Fruit fly (Drosophila melanogaster) whole organism, embryonic: ENCODE results near the gene Trpgamma.

Experiments
- Abd-B ChIP-seq: fragments of 200-800 bp; sonication (Bioruptor generic); optimal IDR thresholded peaks from 2 replicates; lab custom pipeline; 2018; ENCODE audit warnings: missing biosample characterization, mild to moderate bottlenecking, missing genetic modification characterization, moderate library complexity
- Blimp-1 ChIP-seq: fragments of 200-800 bp; sonication (Bioruptor generic); optimal IDR thresholded peaks from 3 replicates; lab custom pipeline; 2018; ENCODE audit warnings: missing biosample characterization, missing genetic modification characterization, mild to moderate bottlenecking, moderate library complexity, missing genetic modification reagents
- CG10366 ChIP-seq: fragments of 200-800 bp; sonication (Bioruptor generic); IDR thresholded peaks from 2 replicates; pipeline ENCODE4 v1.3.6; 2022; ENCODE audit warnings: missing biosample characterization, missing genetic modification characterization
- CG12299 ChIP-seq: fragments of 200-800 bp; sonication (Bioruptor generic); optimal IDR thresholded peaks from 2 replicates; lab custom pipeline; 2018; ENCODE audit warnings: missing biosample characterization, mild to moderate bottlenecking, missing genetic modification characterization
- CG13287 ChIP-seq: fragments of 200-800 bp; sonication (Bioruptor generic); IDR thresholded peaks from 2 replicates; pipeline ENCODE4 v1.3.6; 2022; ENCODE audit warnings: missing biosample characterization, missing genetic modification characterization; ENCODE audit not compliant: partially characterized antibody
- CG15269 ChIP-seq: fragments of 200-800 bp; sonication (Bioruptor generic); optimal IDR thresholded peaks from 2 replicates; lab custom pipeline; 2018; ENCODE audit warnings: missing biosample characterization, mild to moderate bottlenecking, missing genetic modification characterization, moderate library complexity
- CG15601 ChIP-seq: fragments of 200-800 bp; sonication (Bioruptor generic); optimal IDR thresholded peaks from 3 replicates; lab custom pipeline; 2019; ENCODE audit warnings: missing biosample characterization, mild to moderate bottlenecking, missing genetic modification characterization, moderate library complexity
- CG15696 ChIP-seq: fragments of 200-800 bp; sonication (Bioruptor generic); optimal IDR thresholded peaks from 2 replicates; lab custom pipeline; 2019; ENCODE audit warnings: missing biosample characterization, mild to moderate bottlenecking, missing genetic modification characterization, moderate library complexity
- CG16813 ChIP-seq: fragments of 200-800 bp; sonication (Bioruptor generic); IDR thresholded peaks from 3 replicates; pipeline ENCODE4 v1.3.6; 2022; ENCODE audit warnings: missing biosample characterization, missing genetic modification characterization; ENCODE audit not compliant: partially characterized antibody
- CG17328 ChIP-seq: fragments of 200-800 bp; sonication (Bioruptor generic); IDR thresholded peaks from 2 replicates; pipeline ENCODE4 v1.3.6; 2022; ENCODE audit warnings: missing biosample characterization, missing genetic modification characterization
- CG18011 ChIP-seq: fragments of 200-800 bp; sonication (Bioruptor generic); optimal IDR thresholded peaks from 2 replicates; lab custom pipeline; 2017; ENCODE audit warnings: missing biosample characterization, missing genetic modification characterization, mild to moderate bottlenecking, moderate library complexity, missing genotype
- CG18619 ChIP-seq: fragments of 200-800 bp; sonication (Bioruptor generic); optimal IDR thresholded peaks from 3 replicates; lab custom pipeline; 2017; ENCODE audit warnings: missing biosample characterization, mild to moderate bottlenecking, missing genetic modification characterization
- CG3281 ChIP-seq: fragments of 200-800 bp; sonication (Bioruptor generic); optimal IDR thresholded peaks from 3 replicates; lab custom pipeline; 2017; ENCODE audit warnings: missing biosample characterization, mild to moderate bottlenecking, missing genetic modification characterization
- CG4328 ChIP-seq: fragments of 200-800 bp; sonication (Bioruptor generic); optimal IDR thresholded peaks from 3 replicates; lab custom pipeline; 2017; ENCODE audit warnings: missing biosample characterization, missing genetic modification reagents, missing genetic modification characterization
- CG5180 ChIP-seq: fragments of 200-800 bp; sonication (Bioruptor generic); optimal IDR thresholded peaks from 3 replicates; lab custom pipeline; 2017; ENCODE audit warnings: missing biosample characterization, missing genetic modification characterization, mild to moderate bottlenecking, moderate library complexity, missing genetic modification reagents
- CG5953 ChIP-seq: fragments of 200-800 bp; sonication (Bioruptor generic); IDR thresholded peaks from 2 replicates; pipeline ENCODE4 v1.3.6; 2022; ENCODE audit warnings: missing biosample characterization, missing genetic modification characterization
- CG6175 ChIP-seq: fragments of 200-800 bp; sonication (Bioruptor generic); IDR thresholded peaks from 3 replicates; pipeline ENCODE4 v1.3.6; 2022; ENCODE audit warnings: missing biosample characterization, missing genetic modification characterization
- CG6765 ChIP-seq: fragments of 200-800 bp; sonication (Bioruptor generic); optimal IDR thresholded peaks from 3 replicates; lab custom pipeline; 2017; ENCODE audit warnings: missing biosample characterization, mild to moderate bottlenecking, missing genetic modification characterization
- CG9797 ChIP-seq: fragments of 200-800 bp; sonication (Bioruptor generic); optimal IDR thresholded peaks from 3 replicates; lab custom pipeline; 2018; ENCODE audit warnings: missing biosample characterization, mild to moderate bottlenecking, missing genetic modification characterization
- CG9817 ChIP-seq: fragments of 200-800 bp; sonication (Bioruptor generic); optimal IDR thresholded peaks from 2 replicates; lab custom pipeline; 2018; ENCODE audit warnings: missing biosample characterization, mild to moderate bottlenecking, missing genetic modification characterization, moderate library complexity
- CHES-1-like ChIP-seq: fragments of 200-800 bp; sonication (Bioruptor generic); optimal IDR thresholded peaks from 2 replicates; lab custom pipeline; 2016; ENCODE audit warnings: missing biosample characterization, missing genetic modification characterization
- Camta ChIP-seq: fragments of 200-800 bp; sonication (Bioruptor generic); optimal IDR thresholded peaks from 2 replicates; lab custom pipeline; 2016; ENCODE audit warnings: missing biosample characterization, missing genetic modification characterization
- Deaf1 ChIP-seq: fragments of 200-800 bp; optimal IDR thresholded peaks from 3 replicates; lab custom pipeline; 2019; ENCODE audit warnings: missing biosample characterization, mild to moderate bottlenecking, missing genetic modification characterization, moderate library complexity
- E2f1 ChIP-seq: fragments of 200-800 bp; sonication (Bioruptor generic); IDR thresholded peaks from 2 replicates; pipeline ENCODE4 v1.3.6; 2022; ENCODE audit warnings: missing biosample characterization, missing genetic modification characterization
- Fer1 ChIP-seq: fragments of 200-800 bp; sonication (Bioruptor generic); optimal IDR thresholded peaks from 2 replicates; lab custom pipeline; 2017; ENCODE audit warnings: missing biosample characterization, mild to moderate bottlenecking, missing genetic modification characterization
- Max ChIP-seq: fragments of 200-800 bp; sonication (Bioruptor generic); optimal IDR thresholded peaks from 2 replicates; lab custom pipeline; 2016; ENCODE audit warnings: missing biosample characterization, mild to moderate bottlenecking, missing genetic modification characterization
- Mes4 ChIP-seq: fragments of 200-800 bp; sonication (Bioruptor generic); optimal IDR thresholded peaks from 2 replicates; lab custom pipeline; 2016; ENCODE audit warnings: missing biosample characterization, missing genetic modification characterization
- Neu2 ChIP-seq: fragments of 200-800 bp; sonication (Bioruptor generic); optimal IDR thresholded peaks from 3 replicates; lab custom pipeline; 2016; ENCODE audit warnings: missing biosample characterization, missing genetic modification characterization, borderline replicate concordance
- Opbp ChIP-seq: fragments of 200-800 bp; sonication (Bioruptor generic); IDR thresholded peaks from 3 replicates; pipeline ENCODE4 v1.3.6; 2022; ENCODE audit warnings: missing biosample characterization, missing genetic modification characterization; ENCODE audit not compliant: partially characterized antibody
- Sox102F ChIP-seq: fragments of 200-800 bp; sonication (Bioruptor generic); optimal IDR thresholded peaks from 2 replicates; lab custom pipeline; 2018; ENCODE audit warnings: missing biosample characterization, mild to moderate bottlenecking, missing genetic modification characterization, moderate library complexity
- Stat92E ChIP-seq, 3 experiments: fragments of >200 bp in 2 of 3; fragments of 200-800 bp in 1 of 3; sonication (Bioruptor generic) in 1 of 3; optimal IDR thresholded peaks; 2 replicates each; lab custom pipeline; 2017 to 2019; ENCODE audit warnings: missing biosample characterization in 3 of 3, missing genetic modification characterization in 3 of 3, mild to moderate bottlenecking in 1 of 3, moderate library complexity in 1 of 3
- bbx ChIP-seq: fragments of 200-800 bp; sonication (Bioruptor generic); IDR thresholded peaks from 2 replicates; pipeline ENCODE4 v1.3.6; 2022; ENCODE audit warnings: missing biosample characterization, missing genetic modification characterization; ENCODE audit not compliant: partially characterized antibody
- chinmo ChIP-seq: fragments of 200-800 bp; sonication (Bioruptor generic); IDR thresholded peaks from 4 replicates; pipeline ENCODE4 v1.3.6; 2022; ENCODE audit warnings: missing biosample characterization, missing genetic modification characterization; ENCODE audit not compliant: partially characterized antibody
- dpn ChIP-seq, 2 experiments: fragments of 200-800 bp; sonication (Bioruptor generic); optimal IDR thresholded peaks; 3 replicates each; lab custom pipeline; 2016; ENCODE audit warnings: missing biosample characterization in 2 of 2, missing genetic modification characterization in 2 of 2
- gce ChIP-seq: fragments of 200-800 bp; sonication (Bioruptor generic); IDR thresholded peaks from 3 replicates; pipeline ENCODE4 v1.3.6; 2022; ENCODE audit warnings: missing biosample characterization, missing genetic modification characterization
- gsb-n ChIP-seq: fragments of 200-800 bp; sonication (Bioruptor generic); optimal IDR thresholded peaks from 3 replicates; lab custom pipeline; 2018; ENCODE audit warnings: missing biosample characterization, mild to moderate bottlenecking, missing genetic modification characterization
- inv ChIP-seq: fragments of 200-800 bp; sonication (Bioruptor generic); IDR thresholded peaks from 2 replicates; pipeline ENCODE4 v1.3.6; 2022; ENCODE audit warnings: missing biosample characterization, missing genetic modification characterization; ENCODE audit not compliant: partially characterized antibody
- jigr1 ChIP-seq: fragments of 200-800 bp; sonication (Bioruptor generic); IDR thresholded peaks from 3 replicates; pipeline ENCODE4 v1.3.6; 2022; ENCODE audit warnings: missing biosample characterization, missing genetic modification characterization
- nerfin-1 ChIP-seq: fragments of 200-800 bp; sonication (Bioruptor generic); optimal IDR thresholded peaks from 3 replicates; lab custom pipeline; 2019; ENCODE audit warnings: missing biosample characterization, mild to moderate bottlenecking, missing genetic modification characterization, moderate library complexity
- pb ChIP-seq: fragments of 200-800 bp; sonication (Bioruptor generic); optimal IDR thresholded peaks from 3 replicates; lab custom pipeline; 2016; ENCODE audit warnings: missing biosample characterization, missing genetic modification characterization
- pho ChIP-seq: fragments of 200-800 bp; sonication (Bioruptor generic); optimal IDR thresholded peaks from 2 replicates; lab custom pipeline; 2016; ENCODE audit warnings: missing biosample characterization, missing genetic modification characterization
- pzg ChIP-seq: fragments of 200-800 bp; sonication (Bioruptor generic); optimal IDR thresholded peaks from 3 replicates; lab custom pipeline; 2018; ENCODE audit warnings: missing biosample characterization, mild to moderate bottlenecking, missing genetic modification characterization, moderate library complexity
- row ChIP-seq: fragments of 200-800 bp; sonication (Bioruptor generic); IDR thresholded peaks from 3 replicates; pipeline ENCODE4 v1.3.6; 2022; ENCODE audit warnings: missing biosample characterization, missing genetic modification characterization
- run ChIP-seq: fragments of 200-800 bp; sonication (Bioruptor generic); optimal IDR thresholded peaks from 3 replicates; lab custom pipeline; 2018; ENCODE audit warnings: missing biosample characterization, mild to moderate bottlenecking, missing genetic modification characterization
- salm ChIP-seq: fragments of 200-800 bp; sonication (Bioruptor generic); optimal IDR thresholded peaks from 2 replicates; lab custom pipeline; 2018; ENCODE audit warnings: missing biosample characterization, mild to moderate bottlenecking, missing genetic modification characterization
- unc-4 ChIP-seq: fragments of 200-800 bp; sonication (Bioruptor generic); IDR thresholded peaks from 2 replicates; pipeline ENCODE4 v1.3.6; 2022; ENCODE audit warnings: missing biosample characterization, missing genetic modification characterization; ENCODE audit not compliant: partially characterized antibody

The Trpgamma gene

dm6 chr2L:16719643-16720515 lies 43.4 kb upstream of the Trpgamma start, which contains the start of gene Cyt-c-p (continued):
- TF ChIP-seq CG18619 (peak; percentile 25), row (GFP tag; lab: Robert Waterston, UW) (peak; percentile 44; the same call in 2 of the 3 replicates), gce (GFP tag; lab: Robert Waterston, UW) (no peak), Stat92E (GFP tag; optimal IDR thresholded peaks at IDR 0.05; lab: Kevin White, UChicago) (peak in 1 of 3 experiments; percentile 17), CG16813 (GFP tag; lab: Robert Waterston, UW) (peak; percentile 56; the same call in 1 of the 3 replicates), CG6175 (GFP tag; lab: Robert Waterston, UW) (no peak), dpn (GFP tag; optimal IDR thresholded peaks at IDR 0.05; lab: Kevin White, UChicago) (peak; percentile 10 to 57), chinmo (peak; percentile 31; the same call in 1 of the 4 replicates), Sox102F (no peak), Blimp-1 (peak; percentile 39), CG6765 (peak; percentile 13), unc-4 (peak; percentile 66), Neu2 (GFP tag; lab: Kevin White, UChicago) (peak; percentile 86), Camta (no peak), Max (peak; percentile 28), CG4328 (no peak), E2f1 (GFP tag; lab: Robert Waterston, UW) (no peak), CHES-1-like (GFP tag; lab: Kevin White, UChicago) (peak; percentile 39), nerfin-1 (tag; lab: Kevin White, UChicago) (peak; percentile 19), CG10366 (no peak), pho (GFP tag; lab: Kevin White, UChicago) (no peak), CG15269 (tag; lab: Kevin White, UChicago) (no peak), CG9797 (GFP tag; lab: Kevin White, UChicago) (peak; percentile 98), Abd-B (GFP tag; lab: Kevin White, UChicago) (peak; percentile 94), CG17328 (GFP tag; lab: Robert Waterston, UW) (no peak), CG5953 (GFP tag; lab: Robert Waterston, UW) (no peak), gsb-n (tag; lab: Kevin White, UChicago) (peak; percentile 13), Opbp (peak; percentile 55; the same call in 1 of the 3 replicates), CG12299 (tag; lab: Kevin White, UChicago) (peak; percentile 45), CG5180 (GFP tag; lab: Kevin White, UChicago) (no peak), CG18011 (GFP tag; lab: Kevin White, UChicago) (peak; percentile 99), run (tag; lab: Kevin White, UChicago) (peak; percentile 35), salm (peak; percentile 6), Deaf1 (tag; lab: Kevin White, UChicago) (peak; percentile 87), CG13287 (GFP tag; lab: Robert Waterston, UW) (peak; percentile 72), CG15601 (tag; lab: Kevin White, UChicago) (peak; percentile 57), Mes4 (GFP tag; lab: Kevin White, UChicago) (peak; percentile 7), pb (peak; percentile 26), CG9817 (tag; lab: Kevin White, UChicago) (no peak), inv (GFP tag; lab: Robert Waterston, UW) (peak; percentile 46; the same call in 1 of the 2 replicates), bbx (GFP tag; lab: Robert Waterston, UW) (peak; percentile 45; the same call in 1 of the 2 replicates), Fer1 (GFP tag; lab: Kevin White, UChicago) (peak; percentile 31), jigr1 (no peak), CG3281 (GFP tag; lab: Kevin White, UChicago) (peak; percentile 47), CG15696 (tag; lab: Kevin White, UChicago) (no peak), pzg (peak; percentile 93)
